Worm (Caenorhabditis elegans) whole organism, early embryonic: ENCODE data around the gene flor-1.

Experiments used
- F13C5.2 ChIP-seq: sonication (generic microtip); optimal IDR thresholded peaks from 2 replicates; lab custom pipeline; 2017; ENCODE audit warnings: mild to moderate bottlenecking, missing genetic modification characterization, inconsistent platforms, missing compliant biosample characterization
- flt-1 ChIP-seq: fragments of 200-800 bp; sonication (Bioruptor generic); IDR thresholded peaks from 2 replicates; pipeline ENCODE4 v1.3.6; 2022; ENCODE audit warnings: missing genetic modification characterization, missing compliant biosample characterization
- hmbx-1 ChIP-seq: sonication (generic microtip); optimal IDR thresholded peaks from 2 replicates; lab custom pipeline; 2016; ENCODE audit warnings: mild to moderate bottlenecking, missing genetic modification characterization, missing compliant biosample characterization

- no peak for TF ChIP-seq hmbx-1 (tag; lab: Kevin White, UChicago)
- TF ChIP-seq F13C5.2 = no peak
- TF ChIP-seq flt-1 (GFP tag; lab: Robert Waterston, UW) = no peak
Observed at ce11 chrV:15148800-15149199, 29.4 kb upstream of the flor-1 start, which contains the start of gene T09F5.1.
